Worm (Caenorhabditis elegans) whole organism, late embryonic: Measurements from ENCODE around the gene F21D9.2.

Experiments used
- C38D4.7 ChIP-seq: fragments of 200-800 bp; sonication (Bioruptor generic); optimal IDR thresholded peaks from 2 replicates; lab custom pipeline; 2018; ENCODE audit warnings: mild to moderate bottlenecking, missing genetic modification characterization, moderate library complexity, missing compliant biosample characterization
- F13H6.1 ChIP-seq: sonication (generic microtip); optimal IDR thresholded peaks from 2 replicates; lab custom pipeline; 2016; ENCODE audit warnings: missing genetic modification characterization, missing compliant biosample characterization
- K09A11.1 ChIP-seq: sonication (generic microtip); optimal IDR thresholded peaks from 2 replicates; lab custom pipeline; 2017; ENCODE audit warnings: antibody characterized with exemption, mild to moderate bottlenecking, missing genetic modification characterization, missing compliant biosample characterization; ENCODE audit not compliant: insufficient read depth
- Y22D7AL.16 ChIP-seq: sonication (generic microtip); optimal IDR thresholded peaks from 2 replicates; lab custom pipeline; 2016; ENCODE audit warnings: missing genetic modification characterization, missing compliant biosample characterization
- ceh-14 ChIP-seq: sonication (generic microtip); optimal IDR thresholded peaks from 2 replicates; lab custom pipeline; 2016; ENCODE audit warnings: missing genotype, missing genetic modification characterization, missing compliant biosample characterization
- ceh-18 ChIP-seq: sonication (generic microtip); optimal IDR thresholded peaks from 2 replicates; lab custom pipeline; 2016; ENCODE audit warnings: missing genetic modification characterization, missing compliant biosample characterization
- ceh-22 ChIP-seq: sonication (generic microtip); optimal IDR thresholded peaks from 2 replicates; lab custom pipeline; 2017; ENCODE audit warnings: missing biosample characterization, missing genetic modification characterization
- ceh-6 ChIP-seq: fragments of 200-800 bp; sonication (Bioruptor generic); optimal IDR thresholded peaks from 2 replicates; lab custom pipeline; 2018; ENCODE audit warnings: mild to moderate bottlenecking, missing genetic modification characterization, missing compliant biosample characterization
- che-1 ChIP-seq: sonication (generic microtip); optimal IDR thresholded peaks from 2 replicates; lab custom pipeline; 2016; ENCODE audit warnings: mild to moderate bottlenecking, missing genetic modification characterization, missing compliant biosample characterization
- elt-2 ChIP-seq: sonication (generic microtip); optimal IDR thresholded peaks from 2 replicates; lab custom pipeline; 2016; ENCODE audit warnings: missing genetic modification reagents, missing genetic modification characterization, missing compliant biosample characterization
- ets-4 ChIP-seq: sonication (generic microtip); optimal IDR thresholded peaks from 2 replicates; lab custom pipeline; 2016; ENCODE audit warnings: missing genetic modification characterization, missing compliant biosample characterization
- fkh-10 ChIP-seq: fragments of 150-350 bp; optimal IDR thresholded peaks from 2 replicates; lab custom pipeline; 2014; ENCODE audit warnings: missing biosample characterization, missing genetic modification reagents, missing genetic modification characterization
- fkh-6 ChIP-seq: sonication (generic microtip); optimal IDR thresholded peaks from 2 replicates; lab custom pipeline; 2016; ENCODE audit warnings: missing genetic modification characterization, missing compliant biosample characterization
- gmeb-2 ChIP-seq: sonication (generic microtip); optimal IDR thresholded peaks from 2 replicates; lab custom pipeline; 2016; ENCODE audit warnings: missing genetic modification characterization, inconsistent platforms, missing compliant biosample characterization
- hlh-30 ChIP-seq: sonication (generic microtip); optimal IDR thresholded peaks from 2 replicates; lab custom pipeline; 2017; ENCODE audit warnings: antibody characterized with exemption, missing genetic modification characterization, missing compliant biosample characterization; ENCODE audit not compliant: insufficient read depth
- lin-11 ChIP-seq: fragments of 200-800 bp; sonication (Bioruptor generic); optimal IDR thresholded peaks from 2 replicates; lab custom pipeline; 2018; ENCODE audit warnings: mild to moderate bottlenecking, missing genetic modification characterization, missing compliant biosample characterization
- madf-2 ChIP-seq: sonication (generic microtip); optimal IDR thresholded peaks from 2 replicates; lab custom pipeline; 2017; ENCODE audit warnings: missing genetic modification characterization, missing compliant biosample characterization
- nfya-1 ChIP-seq: sonication (generic microtip); optimal IDR thresholded peaks from 2 replicates; lab custom pipeline; 2017; ENCODE audit warnings: missing genetic modification characterization, mild to moderate bottlenecking, missing compliant biosample characterization, antibody characterized with exemption, moderate library complexity
- nhr-11 ChIP-seq: fragments of 150-350 bp; optimal IDR thresholded peaks from 2 replicates; lab custom pipeline; 2014; ENCODE audit warnings: missing biosample characterization, missing genetic modification characterization
- nhr-232 ChIP-seq: sonication (generic microtip); optimal IDR thresholded peaks from 2 replicates; lab custom pipeline; 2016; ENCODE audit warnings: missing genetic modification characterization, missing compliant biosample characterization
- odd-2 ChIP-seq: sonication (generic microtip); optimal IDR thresholded peaks from 2 replicates; lab custom pipeline; 2017; ENCODE audit warnings: antibody characterized with exemption, mild to moderate bottlenecking, missing genetic modification characterization, missing compliant biosample characterization
- pag-3 ChIP-seq: sonication (generic microtip); optimal IDR thresholded peaks from 2 replicates; lab custom pipeline; 2016; ENCODE audit warnings: missing compliant biosample characterization, missing genetic modification characterization, borderline replicate concordance
- pax-1 ChIP-seq: fragments of 150-350 bp; optimal IDR thresholded peaks from 2 replicates; lab custom pipeline; 2014; ENCODE audit warnings: missing biosample characterization, missing genetic modification characterization
- pha-2 ChIP-seq: sonication (generic microtip); optimal IDR thresholded peaks from 2 replicates; lab custom pipeline; 2017; ENCODE audit warnings: mild to moderate bottlenecking, missing genetic modification characterization, missing compliant biosample characterization
- pqm-1 ChIP-seq: sonication (generic microtip); optimal IDR thresholded peaks from 2 replicates; lab custom pipeline; 2016; ENCODE audit warnings: missing genetic modification characterization, missing compliant biosample characterization
- pros-1 ChIP-seq: fragments of 150-350 bp; optimal IDR thresholded peaks from 2 replicates; lab custom pipeline; 2014; ENCODE audit warnings: missing biosample characterization, missing genetic modification reagents, missing genetic modification characterization
- rnt-1 ChIP-seq: sonication (generic microtip); optimal IDR thresholded peaks from 2 replicates; lab custom pipeline; 2016; ENCODE audit warnings: missing genetic modification characterization, missing compliant biosample characterization
- sdc-2 ChIP-seq: sonication (generic microtip); optimal IDR thresholded peaks from 2 replicates; lab custom pipeline; 2016; ENCODE audit warnings: missing genotype, missing genetic modification characterization, missing compliant biosample characterization
- sox-4 ChIP-seq: sonication (generic microtip); optimal IDR thresholded peaks from 2 replicates; lab custom pipeline; 2017; ENCODE audit warnings: mild to moderate bottlenecking, missing genetic modification characterization, inconsistent platforms, missing compliant biosample characterization
- tbx-7 ChIP-seq: sonication (generic microtip); optimal IDR thresholded peaks from 2 replicates; lab custom pipeline; 2016; ENCODE audit warnings: missing genotype, missing genetic modification characterization, missing compliant biosample characterization
- unc-3 ChIP-seq, 2 experiments: fragments of 200-800 bp in 1 of 2; sonication (Bioruptor generic) in 1 of 2; sonication (generic microtip) in 1 of 2; conservative IDR thresholded peaks in 1 of 2; optimal IDR thresholded peaks in 1 of 2; 2 replicates each; pipeline versions ENCODE4 v1.3.6 to Lab custom; 2016 to 2022; ENCODE audit warnings: missing compliant biosample characterization in 2 of 2, missing genetic modification characterization in 2 of 2, missing genetic modification reagents in 1 of 2
- unc-86 ChIP-seq: sonication (generic microtip); optimal IDR thresholded peaks from 2 replicates; lab custom pipeline; 2016; ENCODE audit warnings: missing genetic modification characterization, missing compliant biosample characterization
- ztf-16 ChIP-seq: sonication (generic microtip); optimal IDR thresholded peaks from 2 replicates; lab custom pipeline; 2017; ENCODE audit warnings: missing genetic modification characterization, missing compliant biosample characterization

F21D9.2 gene

DNA sequence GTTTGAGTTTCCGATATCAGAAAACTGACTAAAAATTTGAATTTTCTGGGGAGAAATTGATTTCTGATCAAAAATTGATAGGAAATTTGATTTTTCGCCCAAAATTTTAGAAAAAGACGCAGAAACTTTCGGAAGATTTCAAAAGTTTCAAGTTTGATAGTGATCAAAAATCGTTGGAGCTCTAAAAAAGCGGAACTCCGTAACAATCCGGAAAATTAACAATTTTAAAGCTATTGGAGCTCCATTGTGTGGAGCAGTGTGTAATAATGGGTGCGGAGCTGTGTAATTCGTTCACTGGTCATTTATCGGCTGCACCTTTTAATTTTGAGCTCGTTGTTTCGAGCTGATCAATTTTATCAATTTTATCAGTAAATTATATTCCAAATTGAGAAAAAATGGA, 8.7 kb downstream of the F21D9.2 start, which contains the start of gene F21D9.4:
TSS of gene F21D9.4 (plus strand) at position 301 of the 400 bp plus-strand sequence.
- no peak for TF ChIP-seq pag-3
- no peak for TF ChIP-seq nhr-232 (tag; lab: Kevin White, UChicago)
- TF ChIP-seq ets-4 (tag; lab: Kevin White, UChicago) = no peak
- no peak for TF ChIP-seq nfya-1 (tag; lab: Kevin White, UChicago)
- TF ChIP-seq F13H6.1 (tag; lab: Kevin White, UChicago) = no peak
- no peak for TF ChIP-seq nhr-11 (tag; lab: Kevin White, UChicago)
- no peak for TF ChIP-seq tbx-7
- no peak for TF ChIP-seq unc-3 (GFP tag; conservative IDR thresholded peaks at IDR 0.05; lab: Robert Waterston, UW)
- no peak for TF ChIP-seq unc-3 (tag; optimal IDR thresholded peaks at IDR 0.05; lab: Kevin White, UChicago)
- TF ChIP-seq ceh-14 (tag; lab: Kevin White, UChicago) = no peak
- no peak for TF ChIP-seq ceh-6 (GFP tag; lab: Kevin White, UChicago)
- TF ChIP-seq fkh-10 (GFP tag; lab: Kevin White, UChicago) = no peak
- no peak for TF ChIP-seq rnt-1 (tag; lab: Kevin White, UChicago)

DNA sequence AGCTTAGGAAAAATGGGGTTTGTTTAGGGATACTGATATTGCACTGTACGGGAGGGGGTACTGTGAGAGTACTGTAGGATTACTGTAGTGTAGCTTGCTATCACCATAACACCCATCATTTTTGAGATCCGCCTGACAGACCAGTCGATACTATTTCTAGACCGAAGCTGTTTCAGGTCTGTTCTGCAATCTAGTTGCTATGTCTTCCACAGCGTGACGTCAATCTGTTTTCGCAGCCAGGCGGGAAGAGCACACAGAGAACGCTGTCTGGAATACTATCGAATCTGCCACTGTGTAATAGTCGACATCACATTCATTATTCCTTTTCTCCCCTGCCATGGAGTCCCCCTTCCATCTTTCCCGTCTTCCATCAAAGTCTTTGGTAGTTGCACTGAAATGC, 10.4 kb downstream of the F21D9.2 start, which contains the start of gene F21D9.11:
TSS of gene F21D9.11 (plus strand) at position 301 of the 400 bp plus-strand sequence.
- TF ChIP-seq pax-1 (tag; lab: Kevin White, UChicago) (no peak), ceh-18 (tag; lab: Kevin White, UChicago) (no peak), madf-2 (no peak)

DNA sequence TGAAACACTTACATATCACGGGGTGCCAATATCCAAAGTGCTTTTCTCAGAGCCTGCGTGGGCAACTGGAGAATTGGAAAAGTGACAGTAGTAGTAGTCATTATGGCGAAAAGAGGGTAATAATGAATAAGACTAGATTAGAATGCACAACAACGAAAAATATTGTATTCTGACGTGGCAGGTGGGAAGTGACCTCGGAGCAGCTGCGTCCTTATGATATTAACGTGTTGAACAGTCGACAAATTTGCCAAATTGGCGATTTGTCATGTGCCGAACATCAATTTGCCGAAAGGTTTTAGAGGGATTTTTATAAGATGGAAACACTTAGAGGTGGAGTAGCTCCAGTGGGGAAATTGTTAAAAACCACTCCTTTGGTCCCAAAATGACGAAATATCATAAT, 11.3 kb downstream of the F21D9.2 start, which contains the start of gene str-81:
TSS of gene str-81 (minus strand) at position 101 of the 400 bp plus-strand sequence.
- TF ChIP-seq pqm-1 (no peak), lin-11 (no peak), sox-4 (tag; lab: Kevin White, UChicago) (no peak), elt-2 (tag; lab: Kevin White, UChicago) (no peak), fkh-10 (GFP tag; lab: Kevin White, UChicago) (no peak), ceh-22 (tag; lab: Kevin White, UChicago) (no peak), odd-2 (no peak), unc-86 (tag; lab: Kevin White, UChicago) (no peak), ceh-18 (tag; lab: Kevin White, UChicago) (no peak), pros-1 (tag; lab: Kevin White, UChicago) (no peak), pha-2 (no peak), sdc-2 (tag; lab: Kevin White, UChicago) (no peak), fkh-6 (tag; lab: Kevin White, UChicago) (no peak), Y22D7AL.16 (tag; lab: Kevin White, UChicago) (no peak), che-1 (tag; lab: Kevin White, UChicago) (no peak)

DNA sequence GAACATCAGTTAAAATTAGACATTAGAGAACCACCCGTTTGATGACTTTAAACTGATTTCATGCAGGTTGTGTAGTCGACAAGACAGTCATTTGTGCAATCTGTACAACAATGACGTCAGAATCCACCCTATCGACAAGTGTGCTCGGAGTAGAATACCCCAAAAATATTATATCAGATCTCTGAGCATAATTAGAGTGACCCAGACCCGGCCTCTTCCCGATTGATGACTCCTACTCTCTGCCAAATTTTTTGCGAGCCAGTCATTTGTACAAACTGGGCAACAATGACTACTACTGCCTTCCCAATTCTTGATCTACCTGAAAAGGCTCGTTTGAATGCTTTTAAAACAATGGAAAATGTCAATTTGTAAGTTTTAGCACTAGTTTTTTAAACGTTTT, 22.1 kb downstream of the F21D9.2 start, which contains the start of the genes fbxb-115 and fbxb-1:
TSS of gene fbxb-115 (minus strand) at position 101 of the 400 bp plus-strand sequence.
TSS of gene fbxb-1 (plus strand) at position 226 of the 400 bp plus-strand sequence.
- no peak for TF ChIP-seq pha-2

DNA sequence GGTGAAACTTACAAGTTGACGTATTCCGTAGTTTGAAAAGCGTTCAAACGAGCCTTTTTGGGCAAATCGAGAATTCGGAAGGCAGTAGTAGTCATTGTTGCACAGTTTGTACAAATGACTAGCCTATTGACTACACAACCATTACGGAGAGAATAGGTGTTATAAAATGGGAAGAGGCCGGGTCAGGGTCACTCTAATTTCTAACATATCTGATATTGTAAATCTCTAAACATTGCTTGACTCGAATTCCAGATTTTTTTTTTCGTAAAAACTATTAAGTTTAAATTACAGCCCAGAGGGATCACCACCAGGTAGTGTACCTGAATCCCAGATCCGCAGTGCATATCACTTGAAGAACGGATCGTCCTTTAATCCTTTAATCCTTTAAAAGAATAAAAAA, 25.0 kb downstream of the F21D9.2 start, which contains the start of gene fbxb-2:
TSS of gene fbxb-2 (minus strand) at position 101 of the 400 bp plus-strand sequence.
- TF ChIP-seq C38D4.7 (GFP tag; lab: Kevin White, UChicago) = no peak
- no peak for TF ChIP-seq ceh-18 (tag; lab: Kevin White, UChicago)
- no peak for TF ChIP-seq tbx-7
- no peak for TF ChIP-seq che-1 (tag; lab: Kevin White, UChicago)
- TF ChIP-seq ceh-14 (tag; lab: Kevin White, UChicago) = no peak
- no peak for TF ChIP-seq pag-3
- no peak for TF ChIP-seq K09A11.1 (tag; lab: Kevin White, UChicago)
- TF ChIP-seq rnt-1 (tag; lab: Kevin White, UChicago) = no peak
- TF ChIP-seq unc-86 (tag; lab: Kevin White, UChicago) = no peak
- no peak for TF ChIP-seq nhr-11 (tag; lab: Kevin White, UChicago)
- no peak for TF ChIP-seq ztf-16 (tag; lab: Kevin White, UChicago)
- no peak for TF ChIP-seq hlh-30 (tag; lab: Kevin White, UChicago)
- TF ChIP-seq gmeb-2 = no peak
